Worm (Caenorhabditis elegans) whole organism, mixed stage, embryonic: ENCODE data around the gene pgap-2.

Experiments
- M03D4.4 ChIP-seq: sonication (generic microtip); optimal IDR thresholded peaks from 2 replicates; lab custom pipeline; 2017; ENCODE audit warnings: mild to moderate bottlenecking, missing genetic modification characterization, missing compliant biosample characterization
- blmp-1 ChIP-seq: fragments of 150-350 bp; optimal IDR thresholded peaks from 2 replicates; lab custom pipeline; 2014; ENCODE audit warnings: missing biosample characterization, missing genetic modification characterization
- ceh-39 ChIP-seq: fragments of 150-350 bp; optimal IDR thresholded peaks from 2 replicates; lab custom pipeline; 2014; ENCODE audit warnings: missing biosample characterization, missing genetic modification characterization
- ceh-43 ChIP-seq: fragments of 200-800 bp; sonication (Bioruptor generic); optimal IDR thresholded peaks from 2 replicates; lab custom pipeline; 2018; ENCODE audit warnings: mild to moderate bottlenecking, missing genetic modification characterization, moderate library complexity, missing compliant biosample characterization
- ceh-83 ChIP-seq: fragments of 200-800 bp; sonication (Bioruptor generic); optimal IDR thresholded peaks from 2 replicates; lab custom pipeline; 2018; ENCODE audit warnings: mild to moderate bottlenecking, missing genetic modification characterization, missing compliant biosample characterization
- ces-1 ChIP-seq: fragments of 150-350 bp; optimal IDR thresholded peaks from 2 replicates; lab custom pipeline; 2014; ENCODE audit warnings: missing biosample characterization, missing genetic modification reagents, missing genetic modification characterization
- cnd-1 ChIP-seq: fragments of 200-800 bp; sonication (Bioruptor generic); optimal IDR thresholded peaks from 2 replicates; lab custom pipeline; 2018; ENCODE audit warnings: mild to moderate bottlenecking, missing genetic modification characterization, missing compliant biosample characterization
- drap-1 ChIP-seq: fragments of 200-800 bp; sonication (Bioruptor generic); optimal IDR thresholded peaks from 3 replicates; lab custom pipeline; 2018; ENCODE audit warnings: mild to moderate bottlenecking, missing genetic modification characterization, missing compliant biosample characterization
- elt-1 ChIP-seq: sonication (generic microtip); optimal IDR thresholded peaks from 2 replicates; lab custom pipeline; 2017; ENCODE audit warnings: missing genetic modification characterization, mild to moderate bottlenecking, missing compliant biosample characterization, antibody characterized with exemption, moderate library complexity, borderline replicate concordance; ENCODE audit not compliant: insufficient read depth
- elt-3 ChIP-seq: fragments of 150-350 bp; optimal IDR thresholded peaks from 2 replicates; lab custom pipeline; 2014; ENCODE audit warnings: missing biosample characterization, missing genetic modification characterization
- flh-1 ChIP-seq: fragments of 200-800 bp; sonication (Bioruptor generic); optimal IDR thresholded peaks from 2 replicates; lab custom pipeline; 2018; ENCODE audit warnings: mild to moderate bottlenecking, missing genetic modification characterization, moderate library complexity, missing compliant biosample characterization
- ham-2 ChIP-seq: fragments of 200-800 bp; sonication (Bioruptor generic); optimal IDR thresholded peaks from 2 replicates; lab custom pipeline; 2018; ENCODE audit warnings: mild to moderate bottlenecking, missing genetic modification characterization, missing compliant biosample characterization
- hlh-1 ChIP-seq: fragments of 150-350 bp; optimal IDR thresholded peaks from 2 replicates; lab custom pipeline; 2014; ENCODE audit warnings: missing biosample characterization, missing genetic modification reagents, missing genetic modification characterization
- lin-13 ChIP-seq: fragments of 150-350 bp; optimal IDR thresholded peaks from 2 replicates; lab custom pipeline; 2014; ENCODE audit warnings: missing biosample characterization, missing genetic modification characterization
- lin-32 ChIP-seq: fragments of 200-800 bp; sonication (Bioruptor generic); optimal IDR thresholded peaks from 2 replicates; lab custom pipeline; 2018; ENCODE audit warnings: mild to moderate bottlenecking, missing genetic modification characterization, missing compliant biosample characterization
- lsy-2 ChIP-seq: fragments of 150-350 bp; optimal IDR thresholded peaks from 2 replicates; lab custom pipeline; 2014; ENCODE audit warnings: missing biosample characterization, missing genetic modification characterization
- mab-5 ChIP-seq: fragments of 150-350 bp; optimal IDR thresholded peaks from 2 replicates; lab custom pipeline; 2014; ENCODE audit warnings: missing biosample characterization, missing genetic modification characterization
- mep-1 ChIP-seq: fragments of 150-350 bp; optimal IDR thresholded peaks from 2 replicates; lab custom pipeline; 2017; ENCODE audit warnings: missing biosample characterization, missing genetic modification reagents, missing genetic modification characterization, inconsistent platforms
- nhr-12 ChIP-seq: fragments of 150-350 bp; optimal IDR thresholded peaks from 2 replicates; lab custom pipeline; 2014; ENCODE audit warnings: missing biosample characterization, missing genetic modification characterization
- nhr-2 ChIP-seq: fragments of 150-350 bp; optimal IDR thresholded peaks from 2 replicates; lab custom pipeline; 2014; ENCODE audit warnings: missing biosample characterization, missing genetic modification characterization
- nhr-237 ChIP-seq: fragments of 150-350 bp; optimal IDR thresholded peaks from 2 replicates; lab custom pipeline; 2014; ENCODE audit warnings: missing biosample characterization, missing genetic modification characterization
- nhr-76 ChIP-seq: sonication (generic microtip); optimal IDR thresholded peaks from 2 replicates; lab custom pipeline; 2017; ENCODE audit warnings: missing biosample characterization, missing genetic modification characterization
- pha-4 ChIP-seq: fragments of 150-350 bp; optimal IDR thresholded peaks from 2 replicates; lab custom pipeline; 2018; ENCODE audit warnings: missing biosample characterization, missing genetic modification reagents, missing genetic modification characterization
- sem-2 ChIP-seq: fragments of 200-800 bp; sonication (Bioruptor generic); optimal IDR thresholded peaks from 2 replicates; lab custom pipeline; 2018; ENCODE audit warnings: mild to moderate bottlenecking, missing genetic modification characterization, missing compliant biosample characterization
- snpc-4 ChIP-seq: fragments of 150-350 bp; optimal IDR thresholded peaks from 2 replicates; lab custom pipeline; 2014; ENCODE audit warnings: missing biosample characterization, missing genetic modification characterization
- sptf-1 ChIP-seq: sonication (generic microtip); optimal IDR thresholded peaks from 2 replicates; lab custom pipeline; 2017; ENCODE audit warnings: mild to moderate bottlenecking, missing genetic modification characterization, moderate library complexity, missing compliant biosample characterization
- tbx-8 ChIP-seq: fragments of 200-800 bp; sonication (Bioruptor generic); optimal IDR thresholded peaks from 2 replicates; lab custom pipeline; 2018; ENCODE audit warnings: mild to moderate bottlenecking, missing genetic modification characterization, moderate library complexity, missing compliant biosample characterization
- unc-120 ChIP-seq: sonication (generic microtip); optimal IDR thresholded peaks from 2 replicates; lab custom pipeline; 2017; ENCODE audit warnings: missing genetic modification characterization, missing compliant biosample characterization; ENCODE audit not compliant: poor library complexity, severe bottlenecking
- unc-39 ChIP-seq: fragments of 150-350 bp; optimal IDR thresholded peaks from 2 replicates; lab custom pipeline; 2014; ENCODE audit warnings: missing biosample characterization, missing genetic modification characterization
- unc-62 ChIP-seq: fragments of 150-350 bp; optimal IDR thresholded peaks from 2 replicates; lab custom pipeline; 2014; ENCODE audit warnings: missing biosample characterization, missing genetic modification reagents, missing genetic modification characterization
- ztf-11 ChIP-seq: fragments of 150-350 bp; optimal IDR thresholded peaks from 2 replicates; lab custom pipeline; 2014; ENCODE audit warnings: missing biosample characterization, missing genetic modification characterization

pgap-2 gene

DNA sequence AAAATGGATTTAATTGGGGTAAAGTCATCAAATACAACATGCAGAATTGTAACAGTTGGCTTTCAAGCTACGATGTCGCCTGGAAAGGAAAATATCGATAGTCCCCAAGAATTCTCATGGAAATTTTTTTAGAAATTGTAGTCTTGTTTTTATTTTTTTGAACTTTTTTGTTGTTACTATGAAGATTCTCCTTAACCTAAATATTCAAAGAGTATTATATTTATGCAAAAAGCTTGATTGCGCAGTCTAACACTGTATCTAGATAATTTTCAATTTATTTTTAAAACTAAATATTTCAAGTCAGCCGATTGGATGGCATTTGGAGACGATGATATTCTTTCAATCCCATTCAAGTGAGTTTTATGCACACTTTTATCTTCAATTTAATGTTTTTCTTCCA, at the start of gene pgap-2:
TSS of gene pgap-2 (plus strand) at position 301 of the 400 bp plus-strand sequence.
- TF ChIP-seq hlh-1 (tag; lab: Kevin White, UChicago) (no peak), elt-1 (no peak), lin-13 (no peak), ztf-11 (tag; lab: Kevin White, UChicago) (no peak), ceh-83 (GFP tag; lab: Kevin White, UChicago) (no peak), unc-120 (tag; lab: Kevin White, UChicago) (no peak), ceh-43 (no peak), ham-2 (GFP tag; lab: Kevin White, UChicago) (no peak)

DNA sequence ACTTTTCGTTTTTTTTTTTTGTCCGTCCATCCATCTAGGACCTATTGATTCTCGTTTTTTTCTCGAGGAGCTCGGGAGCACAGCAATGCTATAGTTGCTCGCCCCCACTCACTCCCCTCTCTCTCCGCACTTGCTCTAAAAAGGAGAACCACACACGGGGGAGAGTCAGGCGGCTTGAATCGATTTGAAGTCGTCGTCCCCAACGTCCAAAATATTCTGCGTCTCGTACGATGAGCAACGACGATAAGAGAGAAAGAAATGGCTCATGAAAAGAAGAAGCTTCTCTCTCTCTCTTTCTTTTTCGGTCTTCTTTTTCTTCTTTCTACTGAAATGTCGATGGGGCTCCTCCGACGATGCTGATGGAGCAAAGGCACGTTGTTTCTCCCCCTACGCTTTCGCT, 48.9 kb upstream of the pgap-2 start:
- TF ChIP-seq ces-1 (GFP tag; lab: Kevin White, UChicago), result peak; percentile 70
- TF ChIP-seq elt-1, result no peak

DNA sequence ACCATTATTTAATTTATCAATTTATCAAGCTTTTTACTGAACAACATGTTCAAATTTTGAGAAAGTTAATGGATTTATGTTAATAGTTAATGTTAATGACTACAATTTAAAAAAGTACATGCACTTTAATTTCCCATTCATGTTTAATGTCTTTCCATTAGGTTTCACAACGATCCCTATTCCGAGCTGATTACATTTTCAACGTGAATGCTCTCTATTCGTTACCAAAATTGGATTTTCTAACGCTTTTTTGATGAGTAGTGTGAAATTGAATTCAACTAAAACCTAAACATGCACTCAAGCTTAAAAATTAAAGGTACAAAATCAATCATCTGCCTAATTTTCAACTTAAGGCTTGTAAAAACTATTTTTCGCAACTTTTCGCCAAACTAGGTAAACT, 47.9 kb upstream of the pgap-2 start:
- TF ChIP-seq blmp-1 (tag; lab: Kevin White, UChicago) (no peak), ces-1 (GFP tag; lab: Kevin White, UChicago) (peak; percentile 75)

DNA sequence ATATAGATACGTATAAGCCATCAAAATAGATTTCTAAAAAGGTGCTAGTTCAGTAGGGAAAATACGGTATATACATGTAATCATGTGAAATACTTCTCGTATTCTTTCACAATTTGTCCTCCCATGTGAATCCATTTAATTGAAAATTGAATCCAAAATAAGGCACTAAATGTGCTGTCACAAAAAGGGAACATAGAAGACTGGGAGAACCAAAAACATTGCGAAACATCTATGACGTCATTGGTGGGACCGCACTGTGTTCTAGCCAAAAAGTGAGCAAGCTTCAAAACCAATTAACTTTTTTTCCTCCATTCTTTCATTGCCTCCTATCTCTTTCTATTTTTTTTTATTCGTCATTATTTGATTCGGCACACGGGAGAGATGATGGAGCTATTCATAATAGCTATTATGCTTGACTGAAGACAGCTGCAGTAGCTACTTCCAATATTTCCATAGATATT, 46.9 kb upstream of the pgap-2 start, which contains the start of gene cdka-1:
TSS of gene cdka-1 (plus strand) at position 411 of the 461 bp plus-strand sequence.
- TF ChIP-seq nhr-2 (tag; lab: Kevin White, UChicago), result no peak
- peak; percentile 16 for TF ChIP-seq ces-1 (GFP tag; lab: Kevin White, UChicago)
- TF ChIP-seq, all 35 proteins: peak for 1

DNA sequence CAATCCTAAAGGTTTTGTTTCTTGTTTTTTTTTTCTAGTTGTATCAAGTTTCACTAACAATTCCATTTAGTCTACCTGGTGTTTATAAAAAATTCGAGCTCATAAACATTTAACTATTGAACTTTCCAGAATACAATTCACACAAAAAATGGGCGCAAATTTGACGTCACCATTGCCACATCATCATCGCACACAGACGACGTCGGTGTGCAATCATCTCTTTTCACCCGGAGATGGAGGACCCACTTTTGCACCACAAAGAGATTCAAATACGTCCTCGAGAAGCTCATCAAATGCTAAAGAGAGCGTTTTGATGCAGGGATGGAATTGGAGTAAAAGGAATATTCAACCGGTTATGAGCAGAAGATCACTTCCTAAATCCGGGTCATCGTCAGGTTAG, 45.9 kb upstream of the pgap-2 start:
- TF ChIP-seq lin-32 (GFP tag; lab: Kevin White, UChicago), result no peak
- TF ChIP-seq hlh-1 (tag; lab: Kevin White, UChicago), result no peak
- TF ChIP-seq unc-120 (tag; lab: Kevin White, UChicago), result no peak
- no peak for TF ChIP-seq lin-13
- no peak for TF ChIP-seq ceh-39 (tag; lab: Kevin White, UChicago)
- no peak for TF ChIP-seq ztf-11 (tag; lab: Kevin White, UChicago)
- no peak for TF ChIP-seq nhr-2 (tag; lab: Kevin White, UChicago)
- TF ChIP-seq drap-1, result no peak

DNA sequence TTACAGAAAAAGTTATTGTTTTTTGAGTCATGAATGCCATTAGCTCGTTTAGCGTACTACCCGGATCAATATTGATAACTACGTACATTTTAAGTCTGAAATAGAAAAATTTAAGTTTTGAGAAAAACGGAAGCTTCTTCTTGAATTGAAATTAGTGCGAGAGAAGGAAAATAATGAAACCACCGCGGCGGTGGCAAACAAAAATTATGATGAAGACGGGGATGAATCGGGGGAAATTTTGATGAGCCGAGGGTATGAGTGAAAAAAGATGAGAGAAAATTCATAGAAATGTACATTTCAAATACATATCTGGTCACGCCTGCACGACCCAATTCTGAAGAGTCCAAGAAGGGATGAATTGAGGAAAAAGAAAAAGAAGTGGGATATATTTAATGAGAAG, 40.0 kb upstream of the pgap-2 start, which contains the start of gene T23F11.4:
TSS of gene T23F11.4 (minus strand) at position 101 of the 400 bp plus-strand sequence.
- TF ChIP-seq hlh-1 (tag; lab: Kevin White, UChicago) (no peak), snpc-4 (tag; lab: Kevin White, UChicago) (no peak), nhr-76 (tag; lab: Kevin White, UChicago) (no peak), ces-1 (GFP tag; lab: Kevin White, UChicago) (no peak), flh-1 (GFP tag; lab: Kevin White, UChicago) (no peak), unc-62 (GFP tag; lab: Kevin White, UChicago) (no peak), nhr-237 (no peak), cnd-1 (tag; lab: Kevin White, UChicago) (no peak), mab-5 (tag; lab: Kevin White, UChicago) (no peak), tbx-8 (GFP tag; lab: Kevin White, UChicago) (no peak), nhr-12 (no peak), lin-13 (no peak), lin-32 (GFP tag; lab: Kevin White, UChicago) (no peak), unc-120 (tag; lab: Kevin White, UChicago) (no peak), elt-3 (no peak), drap-1 (no peak), ceh-83 (GFP tag; lab: Kevin White, UChicago) (no peak)
- TF ChIP-seq, all 35 proteins: peak for 0

DNA sequence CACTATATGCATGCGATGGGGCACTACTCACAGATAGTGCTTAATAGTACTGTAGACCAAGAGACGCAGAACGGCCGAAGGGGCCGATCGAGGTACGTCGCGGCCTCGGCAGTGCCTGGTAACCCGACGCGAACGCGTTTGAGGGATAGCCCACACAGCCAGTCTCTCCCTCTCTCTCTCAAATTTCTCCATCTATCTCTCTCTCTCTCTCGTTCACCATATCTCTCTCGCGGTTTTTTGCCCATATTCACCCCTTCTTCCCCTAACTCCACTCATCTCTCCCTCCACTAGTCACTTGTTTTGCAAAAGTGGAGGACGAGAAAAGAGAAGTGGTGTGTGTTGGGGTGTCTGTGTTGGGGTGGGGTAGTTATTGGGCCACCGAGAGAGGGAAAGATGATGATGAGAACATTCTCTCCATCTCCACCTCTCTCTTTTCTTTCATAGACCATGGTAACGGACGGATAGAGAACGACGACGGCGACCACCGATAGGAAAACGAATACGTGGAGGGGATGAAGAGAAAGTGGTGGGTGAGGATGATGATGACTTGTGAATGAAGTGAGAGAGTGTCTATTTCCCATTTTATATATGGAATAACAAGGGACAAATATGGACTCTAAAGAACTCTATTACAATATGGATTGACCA, 38.4 kb upstream of the pgap-2 start:
- TF ChIP-seq nhr-237 (no peak), ceh-43 (peak; percentile 40), ceh-83 (GFP tag; lab: Kevin White, UChicago) (no peak), M03D4.4 (peak; percentile 38), nhr-76 (tag; lab: Kevin White, UChicago) (no peak), drap-1 (peak; percentile 53), lsy-2 (peak; percentile 41), mep-1 (peak; percentile 41), ces-1 (GFP tag; lab: Kevin White, UChicago) (peak; percentile 55), pha-4 (tag; lab: Kevin White, UChicago) (peak; percentile 27), ceh-39 (tag; lab: Kevin White, UChicago) (peak; percentile 3), hlh-1 (tag; lab: Kevin White, UChicago) (peak; percentile 84), sptf-1 (tag; lab: Kevin White, UChicago) (peak; percentile 42), unc-120 (tag; lab: Kevin White, UChicago) (peak; percentile 96), ham-2 (GFP tag; lab: Kevin White, UChicago) (peak; percentile 62), unc-39 (tag; lab: Kevin White, UChicago) (no peak), nhr-12 (peak; percentile 1), sem-2 (GFP tag; lab: Kevin White, UChicago) (no peak), cnd-1 (tag; lab: Kevin White, UChicago) (peak; percentile 47), blmp-1 (tag; lab: Kevin White, UChicago) (no peak), lin-32 (GFP tag; lab: Kevin White, UChicago) (no peak), lin-13 (peak; percentile 54), elt-3 (no peak), unc-62 (GFP tag; lab: Kevin White, UChicago) (peak; percentile 73)
